Worm (Caenorhabditis elegans): ENCODE measurements around the gene R13H4.2.

DNA sequence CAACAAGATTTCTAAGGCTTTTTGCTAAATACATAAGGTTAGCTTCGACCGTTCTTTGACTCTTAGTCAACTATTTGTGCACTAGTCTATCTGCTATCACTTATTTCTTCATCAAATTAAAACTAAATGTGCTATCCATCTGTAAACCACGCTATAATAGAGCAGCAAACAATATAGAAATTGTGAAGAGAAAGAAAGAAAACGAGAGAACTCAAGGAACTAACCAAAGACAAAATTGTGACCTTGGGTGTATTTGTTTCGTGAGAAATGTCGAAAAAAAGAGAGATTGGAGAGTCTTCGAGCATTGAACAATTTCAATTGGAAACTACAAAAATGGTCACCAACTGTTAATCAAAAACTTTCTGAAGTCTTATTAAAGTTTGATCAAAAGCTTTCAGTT, 48.9 kb downstream of the R13H4.2 start:
- TF ChIP-seq ztf-23 (GFP tag; IDR thresholded peaks at IDR 0.05) = no peak
- no peak for TF ChIP-seq flt-1 (GFP tag; IDR thresholded peaks at IDR 0.05)
